Worm (Caenorhabditis elegans) whole organism, early embryonic: ENCODE measurements around the gene C06A1.6.

Experiments used
- F13C5.2 ChIP-seq: sonication (generic microtip); optimal IDR thresholded peaks from 2 replicates; lab custom pipeline; 2017; ENCODE audit warnings: mild to moderate bottlenecking, missing genetic modification characterization, inconsistent platforms, missing compliant biosample characterization
- aly-1 ChIP-seq: sonication (generic microtip); optimal IDR thresholded peaks from 2 replicates; lab custom pipeline; 2016; ENCODE audit warnings: missing genetic modification characterization, missing compliant biosample characterization
- ama-1 ChIP-seq: fragments of 150-350 bp; optimal IDR thresholded peaks from 2 replicates; lab custom pipeline; 2014
- ets-7 ChIP-seq: sonication (generic microtip); optimal IDR thresholded peaks from 2 replicates; lab custom pipeline; 2016; ENCODE audit warnings: missing genotype, missing genetic modification characterization, missing compliant biosample characterization
- flt-1 ChIP-seq: fragments of 200-800 bp; sonication (Bioruptor generic); IDR thresholded peaks from 2 replicates; pipeline ENCODE4 v1.3.6; 2022; ENCODE audit warnings: missing genetic modification characterization, missing compliant biosample characterization
- hmg-4 ChIP-seq: fragments of 200-800 bp; sonication (Bioruptor generic); optimal IDR thresholded peaks from 2 replicates; lab custom pipeline; 2018; ENCODE audit warnings: mild to moderate bottlenecking, missing genetic modification characterization, missing compliant biosample characterization
- hnd-1 ChIP-seq: sonication (generic microtip); optimal IDR thresholded peaks from 2 replicates; lab custom pipeline; 2016; ENCODE audit warnings: missing genetic modification characterization, missing compliant biosample characterization
- scrt-1 ChIP-seq: fragments of 200-800 bp; sonication (Bioruptor generic); IDR thresholded peaks from 2 replicates; pipeline ENCODE4 v1.3.6; 2022; ENCODE audit warnings: missing genetic modification characterization, missing compliant biosample characterization
- tbx-37 ChIP-seq: fragments of 200-800 bp; sonication (Bioruptor generic); conservative IDR thresholded peaks from 2 replicates; pipeline ENCODE4 v1.3.6; 2022; ENCODE audit warnings: missing genetic modification reagents, missing genetic modification characterization, missing compliant biosample characterization
- tra-4 ChIP-seq: sonication (generic microtip); optimal IDR thresholded peaks from 2 replicates; lab custom pipeline; 2017; ENCODE audit warnings: missing genetic modification characterization, missing compliant biosample characterization

ce11 chrII:10533985-10534384 is 30.5 kb downstream of the C06A1.6 start:
- TF ChIP-seq hmg-4 (GFP tag; lab: Kevin White, UChicago), result no peak
- TF ChIP-seq F13C5.2 (tag; lab: Kevin White, UChicago), result no peak
- TF ChIP-seq ama-1 (lab: Kevin White, UChicago), result no peak
- no peak for TF ChIP-seq ets-7 (tag; lab: Kevin White, UChicago)
- TF ChIP-seq tbx-37 (GFP tag; lab: Robert Waterston, UW), result no peak
- TF ChIP-seq scrt-1 (GFP tag; lab: Robert Waterston, UW), result no peak
- TF ChIP-seq hnd-1 (tag; lab: Kevin White, UChicago), result no peak
- no peak for TF ChIP-seq tra-4 (tag; lab: Kevin White, UChicago)
- TF ChIP-seq flt-1 (GFP tag; lab: Robert Waterston, UW), result no peak
- no peak for TF ChIP-seq aly-1 (tag; lab: Kevin White, UChicago)
